Worm (Caenorhabditis elegans): ENCODE data around the gene syx-5.

Gene syx-5

ce11 chrV:11764373-11764954 is at the start of gene syx-5, which contains the start of gene F55A11.1:
syx-5 (plus strand) TSS chrV:11764904.
F55A11.1 (minus strand) TSS chrV:11764385.
- TF ChIP-seq T22C8.4 (GFP tag; IDR thresholded peaks at IDR 0.05): no peak
- no peak for TF ChIP-seq med-1 (GFP tag; optimal IDR thresholded peaks at IDR 0.05; ENCODE audit: insufficient read depth)
- TF ChIP-seq ztf-23 (GFP tag; IDR thresholded peaks at IDR 0.05): no peak
- TF ChIP-seq cog-1 (tag; optimal IDR thresholded peaks at IDR 0.05): peak; percentile 62

- no peak for TF ChIP-seq klf-2 (GFP tag; conservative IDR thresholded peaks at IDR 0.05)
- TF ChIP-seq ztf-23 (GFP tag; IDR thresholded peaks at IDR 0.05): no peak
- TF ChIP-seq flt-1 (GFP tag; IDR thresholded peaks at IDR 0.05): no peak
- no peak for TF ChIP-seq med-1 (GFP tag; optimal IDR thresholded peaks at IDR 0.05; ENCODE audit: insufficient read depth)
Observed at ce11 chrV:11715797-11716196, 48.9 kb upstream of the syx-5 start, which contains the start of gene tre-3. tre-3 (minus strand) TSS chrV:11715903.

ce11 chrV:11716930-11717329 is 47.8 kb upstream of the syx-5 start:
- no peak for TF ChIP-seq tab-1 (GFP tag; IDR thresholded peaks at IDR 0.05)
- TF ChIP-seq flt-1 (GFP tag; IDR thresholded peaks at IDR 0.05): no peak
- no peak for TF ChIP-seq T22C8.4 (GFP tag; IDR thresholded peaks at IDR 0.05)
- no peak for TF ChIP-seq cog-1 (tag; optimal IDR thresholded peaks at IDR 0.05)
- no peak for TF ChIP-seq ztf-29 (GFP tag; IDR thresholded peaks at IDR 0.05)
- TF ChIP-seq klf-2 (GFP tag; conservative IDR thresholded peaks at IDR 0.05): no peak
- TF ChIP-seq ztf-23 (GFP tag; IDR thresholded peaks at IDR 0.05): no peak
- no peak for TF ChIP-seq ref-1 (GFP tag; conservative IDR thresholded peaks at IDR 0.05)
- TF ChIP-seq med-1 (GFP tag; optimal IDR thresholded peaks at IDR 0.05; ENCODE audit: insufficient read depth): no peak

DNA sequence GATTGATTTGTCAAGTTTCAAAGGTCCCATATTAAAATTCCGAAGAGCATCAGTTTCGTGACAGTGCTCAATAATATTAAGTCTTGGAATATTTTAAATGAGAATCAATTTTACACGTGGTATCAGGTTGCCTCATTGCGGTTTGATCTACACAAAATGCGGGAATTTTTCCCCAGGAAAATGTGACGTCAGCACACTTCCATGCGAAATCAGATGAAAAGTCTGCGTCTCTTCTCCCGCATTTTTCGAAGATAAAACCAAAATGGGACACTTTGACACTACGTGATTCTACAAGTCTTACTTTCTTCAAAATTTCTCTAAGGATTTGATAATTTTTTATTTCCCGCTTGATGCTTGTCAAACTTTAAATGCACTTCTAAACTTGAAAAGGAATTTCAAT is 41.8 kb upstream of the syx-5 start:
- TF ChIP-seq klf-2 (GFP tag; conservative IDR thresholded peaks at IDR 0.05) (no peak), med-1 (GFP tag; optimal IDR thresholded peaks at IDR 0.05; ENCODE audit: insufficient read depth) (no peak), tab-1 (GFP tag; IDR thresholded peaks at IDR 0.05) (no peak), ref-1 (GFP tag; conservative IDR thresholded peaks at IDR 0.05) (no peak), ztf-29 (GFP tag; IDR thresholded peaks at IDR 0.05) (no peak), ztf-23 (GFP tag; IDR thresholded peaks at IDR 0.05) (no peak), flt-1 (GFP tag; IDR thresholded peaks at IDR 0.05) (no peak), cog-1 (tag; optimal IDR thresholded peaks at IDR 0.05) (no peak), T22C8.4 (GFP tag; IDR thresholded peaks at IDR 0.05) (no peak)

ce11 chrV:11725971-11726370 is 38.7 kb upstream of the syx-5 start, which contains the start of gene daf-11:
daf-11 (minus strand) TSS chrV:11726071.
- no peak for TF ChIP-seq ztf-23 (GFP tag; IDR thresholded peaks at IDR 0.05)
- no peak for TF ChIP-seq med-1 (GFP tag; optimal IDR thresholded peaks at IDR 0.05; ENCODE audit: insufficient read depth)
- no peak for TF ChIP-seq cog-1 (tag; optimal IDR thresholded peaks at IDR 0.05)
- TF ChIP-seq T22C8.4 (GFP tag; IDR thresholded peaks at IDR 0.05): no peak
- no peak for TF ChIP-seq tab-1 (GFP tag; IDR thresholded peaks at IDR 0.05)
- no peak for TF ChIP-seq ref-1 (GFP tag; conservative IDR thresholded peaks at IDR 0.05)
- no peak for TF ChIP-seq ztf-29 (GFP tag; IDR thresholded peaks at IDR 0.05)
- no peak for TF ChIP-seq klf-2 (GFP tag; conservative IDR thresholded peaks at IDR 0.05)
- no peak for TF ChIP-seq flt-1 (GFP tag; IDR thresholded peaks at IDR 0.05)

DNA sequence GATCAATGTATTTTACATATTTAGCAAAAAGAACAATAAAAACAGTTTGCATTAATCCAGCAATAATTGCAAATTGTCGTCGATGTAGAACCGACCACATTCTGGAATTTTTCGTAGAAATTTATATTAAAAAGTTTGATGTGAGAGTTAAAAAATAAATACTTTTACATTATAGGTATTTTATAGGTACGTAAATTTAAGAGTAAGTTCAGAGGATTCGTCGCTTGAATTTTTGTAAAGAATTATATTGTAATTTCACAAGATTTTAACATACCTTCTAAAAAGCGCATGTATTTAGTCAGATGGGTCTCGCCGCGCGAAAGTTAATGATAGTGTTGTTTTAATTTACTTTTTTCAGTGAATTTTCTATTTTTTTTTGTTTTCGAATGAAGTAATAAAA is 34.6 kb upstream of the syx-5 start, which contains the start of gene rhr-2:
TSS of gene rhr-2 (minus strand) at position 101 of the 400 bp plus-strand sequence.
- no peak for TF ChIP-seq ztf-29 (GFP tag; IDR thresholded peaks at IDR 0.05)
- TF ChIP-seq ref-1 (GFP tag; conservative IDR thresholded peaks at IDR 0.05): no peak
- no peak for TF ChIP-seq med-1 (GFP tag; optimal IDR thresholded peaks at IDR 0.05; ENCODE audit: insufficient read depth)
- TF ChIP-seq T22C8.4 (GFP tag; IDR thresholded peaks at IDR 0.05): no peak
- TF ChIP-seq ztf-23 (GFP tag; IDR thresholded peaks at IDR 0.05): no peak
- TF ChIP-seq tab-1 (GFP tag; IDR thresholded peaks at IDR 0.05): no peak
- no peak for TF ChIP-seq flt-1 (GFP tag; IDR thresholded peaks at IDR 0.05)
- TF ChIP-seq cog-1 (tag; optimal IDR thresholded peaks at IDR 0.05): no peak
- no peak for TF ChIP-seq klf-2 (GFP tag; conservative IDR thresholded peaks at IDR 0.05)

DNA sequence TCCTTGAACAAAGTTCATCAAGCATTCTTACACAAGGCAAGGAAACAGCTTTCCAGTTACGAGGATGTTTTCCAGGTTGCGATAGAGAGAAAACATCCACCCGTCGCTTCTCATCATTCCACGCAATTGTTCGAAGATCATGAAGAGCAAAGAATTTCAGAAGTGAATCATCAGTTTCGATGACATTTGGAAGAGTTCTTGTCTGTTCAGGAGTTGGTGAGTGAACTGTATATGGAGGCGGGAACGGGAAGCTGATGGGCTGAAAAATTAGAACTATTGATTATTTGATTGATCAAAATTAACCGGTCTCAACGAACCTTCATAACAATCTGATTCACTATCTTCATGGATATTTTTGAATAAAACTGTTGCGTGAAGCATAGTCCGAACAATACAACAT is 32.7 kb upstream of the syx-5 start:
- TF ChIP-seq T22C8.4 (GFP tag; IDR thresholded peaks at IDR 0.05): no peak
- no peak for TF ChIP-seq flt-1 (GFP tag; IDR thresholded peaks at IDR 0.05)
- no peak for TF ChIP-seq med-1 (GFP tag; optimal IDR thresholded peaks at IDR 0.05; ENCODE audit: insufficient read depth)
- TF ChIP-seq cog-1 (tag; optimal IDR thresholded peaks at IDR 0.05): no peak
- TF ChIP-seq ztf-29 (GFP tag; IDR thresholded peaks at IDR 0.05): no peak
- no peak for TF ChIP-seq ztf-23 (GFP tag; IDR thresholded peaks at IDR 0.05)
- no peak for TF ChIP-seq klf-2 (GFP tag; conservative IDR thresholded peaks at IDR 0.05)

- TF ChIP-seq flt-1 (GFP tag; IDR thresholded peaks at IDR 0.05) (no peak), tab-1 (GFP tag; IDR thresholded peaks at IDR 0.05) (no peak), ref-1 (GFP tag; conservative IDR thresholded peaks at IDR 0.05) (no peak), T22C8.4 (GFP tag; IDR thresholded peaks at IDR 0.05) (no peak), ztf-29 (GFP tag; IDR thresholded peaks at IDR 0.05) (no peak), med-1 (GFP tag; optimal IDR thresholded peaks at IDR 0.05; ENCODE audit: insufficient read depth) (no peak), klf-2 (GFP tag; conservative IDR thresholded peaks at IDR 0.05) (no peak), ztf-23 (GFP tag; IDR thresholded peaks at IDR 0.05) (no peak), cog-1 (tag; optimal IDR thresholded peaks at IDR 0.05) (no peak)
Observed at ce11 chrV:11733460-11733859, 31.2 kb upstream of the syx-5 start, which contains the start of gene npp-22. npp-22 (minus strand) TSS chrV:11733472.

ce11 chrV:11736896-11737295 is 27.8 kb upstream of the syx-5 start, which contains the start of gene spe-42:
spe-42 (minus strand) TSS chrV:11736996.
- TF ChIP-seq cog-1 (tag; optimal IDR thresholded peaks at IDR 0.05): no peak
- TF ChIP-seq klf-2 (GFP tag; conservative IDR thresholded peaks at IDR 0.05): no peak
- no peak for TF ChIP-seq tab-1 (GFP tag; IDR thresholded peaks at IDR 0.05)
- TF ChIP-seq med-1 (GFP tag; optimal IDR thresholded peaks at IDR 0.05; ENCODE audit: insufficient read depth): no peak
- no peak for TF ChIP-seq ztf-29 (GFP tag; IDR thresholded peaks at IDR 0.05)
- TF ChIP-seq ref-1 (GFP tag; conservative IDR thresholded peaks at IDR 0.05): no peak
- TF ChIP-seq T22C8.4 (GFP tag; IDR thresholded peaks at IDR 0.05): no peak
- no peak for TF ChIP-seq ztf-23 (GFP tag; IDR thresholded peaks at IDR 0.05)
- no peak for TF ChIP-seq flt-1 (GFP tag; IDR thresholded peaks at IDR 0.05)

DNA sequence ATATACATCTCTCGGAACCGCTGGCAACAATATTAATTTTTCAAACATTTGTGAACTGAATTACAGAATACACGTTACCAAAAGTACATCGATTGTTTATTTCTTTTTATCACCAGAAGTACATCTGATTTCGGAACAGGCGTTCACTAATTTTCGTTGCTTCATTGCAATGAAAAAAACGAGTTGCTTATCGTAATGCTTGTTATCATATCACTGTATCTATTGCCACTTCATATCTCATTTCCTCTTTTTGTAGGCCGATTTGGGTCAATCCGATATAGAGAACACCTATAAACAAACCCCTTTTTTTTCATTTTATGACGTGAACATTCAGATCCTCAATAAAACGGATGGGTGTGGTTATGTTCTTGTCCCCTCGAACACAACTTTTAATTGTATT is 27.4 kb upstream of the syx-5 start:
- TF ChIP-seq tab-1 (GFP tag; IDR thresholded peaks at IDR 0.05): no peak
- TF ChIP-seq ztf-29 (GFP tag; IDR thresholded peaks at IDR 0.05): no peak
- TF ChIP-seq klf-2 (GFP tag; conservative IDR thresholded peaks at IDR 0.05): no peak
- TF ChIP-seq T22C8.4 (GFP tag; IDR thresholded peaks at IDR 0.05): no peak
- TF ChIP-seq ztf-23 (GFP tag; IDR thresholded peaks at IDR 0.05): no peak
- TF ChIP-seq med-1 (GFP tag; optimal IDR thresholded peaks at IDR 0.05; ENCODE audit: insufficient read depth): no peak
- TF ChIP-seq ref-1 (GFP tag; conservative IDR thresholded peaks at IDR 0.05): no peak
- no peak for TF ChIP-seq cog-1 (tag; optimal IDR thresholded peaks at IDR 0.05)
- TF ChIP-seq flt-1 (GFP tag; IDR thresholded peaks at IDR 0.05): no peak

Data from whole organism, midembryonic.